Fruit fly (Drosophila melanogaster): Measurements from ENCODE around the gene Nepl15.

Gene Nepl15

DNA sequence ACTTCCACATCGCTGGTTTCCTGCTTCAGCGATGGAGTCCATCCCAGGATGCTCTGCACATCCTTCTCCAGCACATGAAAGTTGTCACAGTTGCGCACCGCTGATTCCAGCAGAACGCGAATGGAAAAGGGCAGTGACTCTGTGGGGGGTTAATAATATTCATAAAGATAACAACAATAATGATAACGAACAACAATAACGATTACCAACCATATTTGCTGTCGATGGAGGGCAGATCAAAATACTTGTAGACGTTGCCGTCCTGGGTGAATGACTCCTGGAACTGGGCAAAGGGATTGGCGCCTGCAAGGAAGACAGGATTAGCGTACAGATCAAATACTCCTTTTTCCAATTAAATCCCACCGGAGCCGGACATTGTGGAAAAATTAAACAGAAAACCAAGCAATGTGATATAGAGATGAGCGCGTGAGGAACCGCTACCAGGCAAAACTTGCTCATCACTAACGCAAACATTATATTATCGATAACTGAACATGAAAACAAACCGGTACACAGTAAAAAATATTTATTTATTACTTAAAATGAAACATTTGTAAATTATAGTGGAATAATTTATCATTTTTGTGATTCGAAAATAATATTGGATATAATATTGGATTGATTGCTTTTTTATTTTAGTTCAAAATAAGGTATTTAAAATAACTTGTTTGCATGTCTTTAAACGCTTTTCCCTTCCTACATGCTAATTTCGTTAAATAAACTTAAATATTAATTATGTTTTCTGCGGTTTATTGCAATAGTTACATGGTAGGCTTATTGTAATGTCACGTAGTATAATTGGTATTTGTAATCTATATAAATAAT lies 41.6 kb downstream of the Nepl15 start, which contains the start of gene Irp-1A (continued):
- TF ChIP-seq ash1 (GFP tag; optimal IDR thresholded peaks at IDR 0.05) (no peak), Oaz (GFP tag; IDR thresholded peaks at IDR 0.05) (peak; percentile 57), tna (GFP tag; IDR thresholded peaks at IDR 0.05; ENCODE audit: partially characterized antibody) (peak; percentile 62), CG32767 (GFP tag; IDR thresholded peaks at IDR 0.05) (peak; percentile 43), ERR (GFP tag; optimal IDR thresholded peaks at IDR 0.05) (no peak), exex (tag; optimal IDR thresholded peaks at IDR 0.05) (peak; percentile 67), lilli (GFP tag; optimal IDR thresholded peaks at IDR 0.05) (peak; percentile 73), CG14014 (GFP tag; IDR thresholded peaks at IDR 0.05) (peak; percentile 81), ac (GFP tag; optimal IDR thresholded peaks at IDR 0.05) (no peak), Trl (optimal IDR thresholded peaks at IDR 0.05) (no peak), Trl (GFP tag; optimal IDR thresholded peaks at IDR 0.05) (no peak), rib (GFP tag; IDR thresholded peaks at IDR 0.05) (0 out of 2 replicates have a peak, but pooled peaks have one; percentile 17), Dll (GFP tag; IDR thresholded peaks at IDR 0.05; ENCODE audit: partially characterized antibody) (peak; percentile 87), CG6765 (GFP tag; optimal IDR thresholded peaks at IDR 0.05) (peak; percentile 58), nerfin-2 (GFP tag; IDR thresholded peaks at IDR 0.05; ENCODE audit: partially characterized antibody) (peak; percentile 49), grau (tag; optimal IDR thresholded peaks at IDR 0.05) (peak; percentile 85), CG17361 (GFP tag; IDR thresholded peaks at IDR 0.05) (peak; percentile 87), CG15696 (tag; optimal IDR thresholded peaks at IDR 0.05) (peak; percentile 60), Sry-β (GFP tag; optimal IDR thresholded peaks at IDR 0.05) (peak; percentile 56), unpg (GFP tag; optimal IDR thresholded peaks at IDR 0.05) (peak; percentile 85), cg (GFP tag; optimal IDR thresholded peaks at IDR 0.05) (no peak), CG14050 (GFP tag; IDR thresholded peaks at IDR 0.05) (peak; percentile 36; the same call in 1 of the 3 replicates), Sry-δ (GFP tag; optimal IDR thresholded peaks at IDR 0.05) (peak; percentile 91), jing (GFP tag; optimal IDR thresholded peaks at IDR 0.05) (no peak), lov (optimal IDR thresholded peaks at IDR 0.05) (no peak), lov (GFP tag; IDR thresholded peaks at IDR 0.05) (0 out of 3 replicates have a peak, but pooled peaks have one; percentile 57), CG2129 (GFP tag; IDR thresholded peaks at IDR 0.05; ENCODE audit: partially characterized antibody) (peak; percentile 71), gt (GFP tag; IDR thresholded peaks at IDR 0.05) (no peak), CG11504 (tag; optimal IDR thresholded peaks at IDR 0.05) (peak; percentile 85), CG3281 (GFP tag; optimal IDR thresholded peaks at IDR 0.05) (peak; percentile 76), Doc2 (GFP tag; IDR thresholded peaks at IDR 0.05) (no peak), fu2 (GFP tag; optimal IDR thresholded peaks at IDR 0.05) (no peak), GATAe (GFP tag; conservative IDR thresholded peaks at IDR 0.05) (peak; percentile 35; the same call in 1 of the 2 replicates), hth (optimal IDR thresholded peaks at IDR 0.05) (no peak), Hr3 (GFP tag; optimal IDR thresholded peaks at IDR 0.05) (peak; percentile 72), prd (optimal IDR thresholded peaks at IDR 0.05) (no peak), prd (GFP tag; IDR thresholded peaks at IDR 0.05) (peak; percentile 71), al (GFP tag; IDR thresholded peaks at IDR 0.05) (peak; percentile 43; the same call in 1 of the 2 replicates), z (GFP tag; IDR thresholded peaks at IDR 0.05) (no peak), her (GFP tag; optimal IDR thresholded peaks at IDR 0.05) (peak; percentile 34), kni (GFP tag; optimal IDR thresholded peaks at IDR 0.05) (no peak), sd (tag; optimal IDR thresholded peaks at IDR 0.05) (peak; percentile 51), ATbp (GFP tag; optimal IDR thresholded peaks at IDR 0.05) (peak; percentile 21), tgo (GFP tag; IDR thresholded peaks at IDR 0.05) (peak; percentile 78), Ets65A (GFP tag) (no peak), sisA (GFP tag; IDR thresholded peaks at IDR 0.05) (peak; percentile 24; the same call in 1 of the 2 replicates), CG10543 (GFP tag; optimal IDR thresholded peaks at IDR 0.05) (peak; percentile 42), peb (GFP tag; IDR thresholded peaks at IDR 0.05) (peak; percentile 32; the same call in 1 of the 2 replicates), CG12236 (GFP tag; optimal IDR thresholded peaks at IDR 0.05) (no peak), CG11560 (tag; IDR thresholded peaks at IDR 0.05) (no peak)
